Fruit fly (Drosophila melanogaster): ENCODE results near the gene CG32119.

The CG32119 gene

dm6 chr3L:13228502-13228941 lies 20.0 kb downstream of the CG32119 start, which contains the start of gene caps (continued):
- peak; percentile 93 for TF ChIP-seq Med (GFP tag)
- peak; percentile 61 for TF ChIP-seq nom (GFP tag; optimal IDR thresholded peaks at IDR 0.05)
- peak; percentile 97 for TF ChIP-seq sqz (GFP tag; optimal IDR thresholded peaks at IDR 0.05)
- TF ChIP-seq hkb (optimal IDR thresholded peaks at IDR 0.05): no peak
- TF ChIP-seq hkb (GFP tag; IDR thresholded peaks at IDR 0.05): peak; percentile 20; the same call in 1 of the 2 replicates
- no peak for TF ChIP-seq CG10431 (GFP tag; optimal IDR thresholded peaks at IDR 0.05)
- TF ChIP-seq Aef1 (GFP tag; IDR thresholded peaks at IDR 0.05): peak; percentile 10; the same call in 1 of the 3 replicates
- no peak for TF ChIP-seq CG17612 (GFP tag; IDR thresholded peaks at IDR 0.05)
- peak; percentile 0 for TF ChIP-seq org-1 (GFP tag; optimal IDR thresholded peaks at IDR 0.05)
- peak in 1 of 2 experiments; percentile 35 for TF ChIP-seq bsh (GFP tag; optimal IDR thresholded peaks at IDR 0.05)
- TF ChIP-seq tin (GFP tag; optimal IDR thresholded peaks at IDR 0.05): peak; percentile 13
- no peak for TF ChIP-seq Ptx1 (GFP tag; IDR thresholded peaks at IDR 0.05)
- no peak for TF ChIP-seq CG6683 (GFP tag; optimal IDR thresholded peaks at IDR 0.05)
- TF ChIP-seq CG12659 (GFP tag; optimal IDR thresholded peaks at IDR 0.05): peak; percentile 36
- TF ChIP-seq Opbp (GFP tag; IDR thresholded peaks at IDR 0.05; ENCODE audit: partially characterized antibody): peak; percentile 58; the same call in 1 of the 3 replicates
- peak; percentile 71 for TF ChIP-seq sug (tag; optimal IDR thresholded peaks at IDR 0.05)
- TF ChIP-seq CG34422 (GFP tag; IDR thresholded peaks at IDR 0.05): peak; percentile 73; the same call in 2 of the 3 replicates
- TF ChIP-seq CG8359 (GFP tag; optimal IDR thresholded peaks at IDR 0.05; ENCODE audit: borderline replicate concordance): peak; percentile 24
- TF ChIP-seq prd (optimal IDR thresholded peaks at IDR 0.05): no peak
- TF ChIP-seq prd (GFP tag; IDR thresholded peaks at IDR 0.05): 0 out of 3 replicates have a peak, but pooled peaks have one; percentile 19
- 0 out of 3 replicates have a peak, but pooled peaks have one; percentile 33 for TF ChIP-seq CG6175 (GFP tag; IDR thresholded peaks at IDR 0.05)
- peak; percentile 27; the same call in 1 of the 2 replicates for TF ChIP-seq hbn (GFP tag; IDR thresholded peaks at IDR 0.05; ENCODE audit: partially characterized antibody)
- peak; percentile 44; the same call in 1 of the 2 replicates for TF ChIP-seq amos (GFP tag; IDR thresholded peaks at IDR 0.05; ENCODE audit: partially characterized antibody)
- TF ChIP-seq ash1 (GFP tag; optimal IDR thresholded peaks at IDR 0.05): peak; percentile 64
- peak; percentile 79 for TF ChIP-seq cwo (GFP tag; optimal IDR thresholded peaks at IDR 0.05)
- peak; percentile 1 for TF ChIP-seq Fer3 (tag; optimal IDR thresholded peaks at IDR 0.05)
- TF ChIP-seq unpg (GFP tag; optimal IDR thresholded peaks at IDR 0.05): peak; percentile 33
- no peak for TF ChIP-seq tx (GFP tag; optimal IDR thresholded peaks at IDR 0.05)
- peak; percentile 21 for TF ChIP-seq CG8924 (tag; optimal IDR thresholded peaks at IDR 0.05)
- TF ChIP-seq CG10209 (GFP tag; optimal IDR thresholded peaks at IDR 0.05): no peak
- TF ChIP-seq chm (GFP tag; IDR thresholded peaks at IDR 0.05): peak; percentile 92
- TF ChIP-seq en (GFP tag; optimal IDR thresholded peaks at IDR 0.05): no peak
- 0 out of 2 replicates have a peak, but pooled peaks have one; percentile 14 for TF ChIP-seq Ada2b (GFP tag; IDR thresholded peaks at IDR 0.05)
- peak; percentile 17 for TF ChIP-seq CG7839 (tag; optimal IDR thresholded peaks at IDR 0.05)
- TF ChIP-seq CG6791 (GFP tag; IDR thresholded peaks at IDR 0.05; ENCODE audit: partially characterized antibody): peak; percentile 19; the same call in 1 of the 3 replicates
- TF ChIP-seq CG3726 (GFP tag; IDR thresholded peaks at IDR 0.05): no peak
- 0 out of 2 replicates have a peak, but pooled peaks have one; percentile 17 for TF ChIP-seq CG9932 (GFP tag; IDR thresholded peaks at IDR 0.05)
- peak; percentile 55 for TF ChIP-seq Hey (tag; optimal IDR thresholded peaks at IDR 0.05)
- no peak for TF ChIP-seq Sin3A (optimal IDR thresholded peaks at IDR 0.05)
- TF ChIP-seq CG42726 (GFP tag; IDR thresholded peaks at IDR 0.05; ENCODE audit: partially characterized antibody): peak; percentile 58; the same call in 1 of the 2 replicates
- peak; percentile 3 for TF ChIP-seq zf30C (GFP tag; optimal IDR thresholded peaks at IDR 0.05)
- peak; percentile 97 for TF ChIP-seq cg (GFP tag; optimal IDR thresholded peaks at IDR 0.05)
- no peak for TF ChIP-seq Dek (tag; optimal IDR thresholded peaks at IDR 0.05)
- 0 out of 2 replicates have a peak, but pooled peaks have one; percentile 50 for TF ChIP-seq Atf6 (GFP tag; IDR thresholded peaks at IDR 0.05)
- TF ChIP-seq CG14710 (tag; optimal IDR thresholded peaks at IDR 0.05): no peak
- no peak for TF ChIP-seq CG9215 (GFP tag; IDR thresholded peaks at IDR 0.05)
- TF ChIP-seq kay (GFP tag; optimal IDR thresholded peaks at IDR 0.05): no peak
- TF ChIP-seq HmgZ (tag; optimal IDR thresholded peaks at IDR 0.05): peak; percentile 82
- TF ChIP-seq jing (GFP tag; optimal IDR thresholded peaks at IDR 0.05): peak; percentile 44

Measured in whole organism, embryonic.